Worm (Caenorhabditis elegans): ENCODE results near the gene hsp-43.

DNA sequence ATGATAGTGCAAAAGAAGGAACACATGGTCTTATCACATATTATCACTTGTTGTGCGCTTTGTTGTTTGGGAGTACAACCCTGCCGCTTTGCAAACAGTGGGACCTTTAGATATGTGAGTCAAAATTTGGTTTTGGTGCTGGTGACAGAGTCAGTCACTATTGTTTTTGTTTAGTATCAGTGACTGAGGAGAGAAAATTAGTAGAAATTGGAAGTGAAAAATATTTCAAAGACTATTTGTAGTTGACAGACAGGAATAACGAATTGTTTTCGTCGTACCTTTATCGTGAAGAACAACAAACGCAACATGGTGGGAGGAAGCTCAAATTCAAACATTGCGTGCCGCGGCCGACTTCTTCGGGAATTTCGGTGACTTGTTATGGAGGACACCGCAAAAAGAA is 18.8 kb downstream of the hsp-43 start, which contains the start of gene lrch-1:
- TF ChIP-seq lin-13 (GFP tag; optimal IDR thresholded peaks at IDR 0.05) (no peak), ztf-11 (tag; optimal IDR thresholded peaks at IDR 0.05) (no peak)

Measured in whole organism, L1 larva.